Worm (Caenorhabditis elegans) whole organism, early embryonic: ENCODE data around the gene str-37.

Experiments used
- B0310.2 ChIP-seq: sonication (generic microtip); optimal IDR thresholded peaks from 2 replicates; lab custom pipeline; 2016; ENCODE audit warnings: mild to moderate bottlenecking, missing genetic modification characterization, missing compliant biosample characterization
- F13C5.2 ChIP-seq: sonication (generic microtip); optimal IDR thresholded peaks from 2 replicates; lab custom pipeline; 2017; ENCODE audit warnings: mild to moderate bottlenecking, missing genetic modification characterization, inconsistent platforms, missing compliant biosample characterization
- aly-1 ChIP-seq: sonication (generic microtip); optimal IDR thresholded peaks from 2 replicates; lab custom pipeline; 2016; ENCODE audit warnings: missing genetic modification characterization, missing compliant biosample characterization
- ama-1 ChIP-seq: fragments of 150-350 bp; optimal IDR thresholded peaks from 2 replicates; lab custom pipeline; 2014
- ceh-13 ChIP-seq: fragments of 200-800 bp; sonication (Bioruptor generic); optimal IDR thresholded peaks from 2 replicates; lab custom pipeline; 2018; ENCODE audit warnings: mild to moderate bottlenecking, missing genetic modification characterization, missing compliant biosample characterization
- ceh-36 ChIP-seq: sonication (generic microtip); optimal IDR thresholded peaks from 2 replicates; lab custom pipeline; 2016; ENCODE audit warnings: missing genetic modification characterization, inconsistent platforms, missing compliant biosample characterization
- ets-7 ChIP-seq: sonication (generic microtip); optimal IDR thresholded peaks from 2 replicates; lab custom pipeline; 2016; ENCODE audit warnings: missing genotype, missing genetic modification characterization, missing compliant biosample characterization
- flt-1 ChIP-seq: fragments of 200-800 bp; sonication (Bioruptor generic); IDR thresholded peaks from 2 replicates; pipeline ENCODE4 v1.3.6; 2022; ENCODE audit warnings: missing genetic modification characterization, missing compliant biosample characterization
- hmbx-1 ChIP-seq: sonication (generic microtip); optimal IDR thresholded peaks from 2 replicates; lab custom pipeline; 2016; ENCODE audit warnings: mild to moderate bottlenecking, missing genetic modification characterization, missing compliant biosample characterization
- hmg-4 ChIP-seq: fragments of 200-800 bp; sonication (Bioruptor generic); optimal IDR thresholded peaks from 2 replicates; lab custom pipeline; 2018; ENCODE audit warnings: mild to moderate bottlenecking, missing genetic modification characterization, missing compliant biosample characterization
- hnd-1 ChIP-seq: sonication (generic microtip); optimal IDR thresholded peaks from 2 replicates; lab custom pipeline; 2016; ENCODE audit warnings: missing genetic modification characterization, missing compliant biosample characterization
- pes-1 ChIP-seq: fragments of 200-800 bp; sonication (Bioruptor generic); IDR thresholded peaks from 2 replicates; pipeline ENCODE4 v1.3.6; 2022; ENCODE audit warnings: missing genetic modification reagents, missing genetic modification characterization, missing compliant biosample characterization
- scrt-1 ChIP-seq: fragments of 200-800 bp; sonication (Bioruptor generic); IDR thresholded peaks from 2 replicates; pipeline ENCODE4 v1.3.6; 2022; ENCODE audit warnings: missing genetic modification characterization, missing compliant biosample characterization
- sea-1 ChIP-seq: fragments of 200-800 bp; sonication (Bioruptor generic); conservative IDR thresholded peaks from 2 replicates; pipeline ENCODE4 v1.3.6; 2022; ENCODE audit warnings: missing genetic modification characterization, missing compliant biosample characterization
- tbx-11 ChIP-seq: fragments of 200-800 bp; sonication (Bioruptor generic); IDR thresholded peaks from 2 replicates; pipeline ENCODE4 v1.3.6; 2022; ENCODE audit warnings: missing genetic modification characterization, missing compliant biosample characterization
- tbx-37 ChIP-seq: fragments of 200-800 bp; sonication (Bioruptor generic); conservative IDR thresholded peaks from 2 replicates; pipeline ENCODE4 v1.3.6; 2022; ENCODE audit warnings: missing genetic modification reagents, missing genetic modification characterization, missing compliant biosample characterization
- tra-4 ChIP-seq: sonication (generic microtip); optimal IDR thresholded peaks from 2 replicates; lab custom pipeline; 2017; ENCODE audit warnings: missing genetic modification characterization, missing compliant biosample characterization

str-37 gene

ce11 chrV:13360254-13360653, 32.7 kb downstream of the str-37 start, which contains the start of gene F32H5.4:
F32H5.4 (plus strand) TSS chrV:13360554.
- TF ChIP-seq hmg-4 (GFP tag; lab: Kevin White, UChicago) (no peak), F13C5.2 (no peak), sea-1 (GFP tag; lab: Robert Waterston, UW) (no peak), pes-1 (no peak), tbx-11 (GFP tag; lab: Robert Waterston, UW) (no peak), aly-1 (tag; lab: Kevin White, UChicago) (no peak), ceh-13 (GFP tag; lab: Kevin White, UChicago) (no peak), ceh-36 (tag; lab: Kevin White, UChicago) (no peak), hmbx-1 (tag; lab: Kevin White, UChicago) (no peak), hnd-1 (no peak), flt-1 (GFP tag; lab: Robert Waterston, UW) (no peak), scrt-1 (GFP tag; lab: Robert Waterston, UW) (no peak), B0310.2 (tag; lab: Kevin White, UChicago) (no peak), tbx-37 (GFP tag; lab: Robert Waterston, UW) (no peak), ets-7 (no peak)

ce11 chrV:13363415-13363814, 35.9 kb downstream of the str-37 start, which contains the start of gene srg-46:
srg-46 (plus strand) TSS chrV:13363715.
- TF ChIP-seq tbx-11 (GFP tag; lab: Robert Waterston, UW) (no peak), hmg-4 (GFP tag; lab: Kevin White, UChicago) (no peak), ets-7 (no peak), F13C5.2 (no peak), hnd-1 (no peak), hmbx-1 (tag; lab: Kevin White, UChicago) (no peak), pes-1 (no peak), tra-4 (no peak), B0310.2 (tag; lab: Kevin White, UChicago) (no peak), flt-1 (GFP tag; lab: Robert Waterston, UW) (no peak), tbx-37 (GFP tag; lab: Robert Waterston, UW) (no peak), ama-1 (no peak)

ce11 chrV:13364227-13364626, 36.7 kb downstream of the str-37 start:
- TF ChIP-seq ets-7 (no peak), ama-1 (no peak), tbx-37 (GFP tag; lab: Robert Waterston, UW) (no peak), hmbx-1 (tag; lab: Kevin White, UChicago) (no peak), scrt-1 (GFP tag; lab: Robert Waterston, UW) (no peak), sea-1 (GFP tag; lab: Robert Waterston, UW) (no peak), B0310.2 (tag; lab: Kevin White, UChicago) (no peak), flt-1 (GFP tag; lab: Robert Waterston, UW) (no peak), ceh-13 (GFP tag; lab: Kevin White, UChicago) (no peak), hnd-1 (no peak), ceh-36 (tag; lab: Kevin White, UChicago) (no peak), hmg-4 (GFP tag; lab: Kevin White, UChicago) (no peak)

- TF ChIP-seq B0310.2 (tag; lab: Kevin White, UChicago) (no peak), aly-1 (tag; lab: Kevin White, UChicago) (no peak), tbx-11 (GFP tag; lab: Robert Waterston, UW) (no peak), sea-1 (GFP tag; lab: Robert Waterston, UW) (no peak), hmg-4 (GFP tag; lab: Kevin White, UChicago) (no peak), ama-1 (no peak), ceh-36 (tag; lab: Kevin White, UChicago) (no peak), flt-1 (GFP tag; lab: Robert Waterston, UW) (no peak), F13C5.2 (no peak), pes-1 (no peak), ets-7 (no peak), tra-4 (no peak), scrt-1 (GFP tag; lab: Robert Waterston, UW) (no peak), ceh-13 (GFP tag; lab: Kevin White, UChicago) (no peak), tbx-37 (GFP tag; lab: Robert Waterston, UW) (no peak), hmbx-1 (tag; lab: Kevin White, UChicago) (no peak), hnd-1 (no peak)
These were observed 38.9 kb downstream of the str-37 start for ce11 chrV:13366488-13366887.

ce11 chrV:13367024-13367423, 39.5 kb downstream of the str-37 start, which contains the start of gene srx-125:
srx-125 (plus strand) TSS chrV:13367324.
- TF ChIP-seq ceh-13 (GFP tag; lab: Kevin White, UChicago) (no peak), hmbx-1 (tag; lab: Kevin White, UChicago) (no peak), tra-4 (no peak), ceh-36 (tag; lab: Kevin White, UChicago) (no peak), aly-1 (tag; lab: Kevin White, UChicago) (no peak), B0310.2 (tag; lab: Kevin White, UChicago) (no peak), flt-1 (GFP tag; lab: Robert Waterston, UW) (no peak), sea-1 (GFP tag; lab: Robert Waterston, UW) (no peak)

ce11 chrV:13369663-13370062, 42.1 kb downstream of the str-37 start:
- no peak for TF ChIP-seq sea-1 (GFP tag; lab: Robert Waterston, UW)
- no peak for TF ChIP-seq aly-1 (tag; lab: Kevin White, UChicago)
- TF ChIP-seq ets-7: no peak
- no peak for TF ChIP-seq scrt-1 (GFP tag; lab: Robert Waterston, UW)
- TF ChIP-seq pes-1: no peak
- no peak for TF ChIP-seq ceh-13 (GFP tag; lab: Kevin White, UChicago)
- no peak for TF ChIP-seq hnd-1
- TF ChIP-seq B0310.2 (tag; lab: Kevin White, UChicago): no peak
- TF ChIP-seq tbx-11 (GFP tag; lab: Robert Waterston, UW): no peak
- TF ChIP-seq hmbx-1 (tag; lab: Kevin White, UChicago): no peak
- TF ChIP-seq ama-1: no peak
- no peak for TF ChIP-seq tbx-37 (GFP tag; lab: Robert Waterston, UW)
- no peak for TF ChIP-seq hmg-4 (GFP tag; lab: Kevin White, UChicago)

- TF ChIP-seq flt-1 (GFP tag; lab: Robert Waterston, UW) (no peak), tbx-11 (GFP tag; lab: Robert Waterston, UW) (no peak), hmbx-1 (tag; lab: Kevin White, UChicago) (no peak), tra-4 (no peak), ama-1 (no peak), hnd-1 (no peak), hmg-4 (GFP tag; lab: Kevin White, UChicago) (no peak), ceh-36 (tag; lab: Kevin White, UChicago) (no peak), pes-1 (no peak), aly-1 (tag; lab: Kevin White, UChicago) (no peak)
These were observed 42.7 kb downstream of the str-37 start for ce11 chrV:13370265-13370664.
